Fruit fly (Drosophila melanogaster) whole organism, wandering third instar larva: Measurements from ENCODE around the gene Ir94d.

Source experiments
- Abd-B ChIP-seq: fragments of >200 bp; optimal IDR thresholded peaks from 2 replicates; lab custom pipeline; 2017; ENCODE audit warnings: missing biosample characterization, missing genetic modification characterization
- CG32264 ChIP-seq: fragments of 200-800 bp; sonication (Bioruptor generic); optimal IDR thresholded peaks from 2 replicates; lab custom pipeline; 2016; ENCODE audit warnings: missing biosample characterization, missing genetic modification characterization
- CG9705 ChIP-seq: fragments of 200-800 bp; sonication (Bioruptor generic); optimal IDR thresholded peaks from 2 replicates; lab custom pipeline; 2018; ENCODE audit warnings: missing biosample characterization, mild to moderate bottlenecking, missing genetic modification characterization
- CrebA ChIP-seq: fragments of 200-800 bp; sonication (Bioruptor generic); optimal IDR thresholded peaks from 2 replicates; lab custom pipeline; 2016; ENCODE audit warnings: missing biosample characterization, mild to moderate bottlenecking, missing genetic modification characterization, borderline replicate concordance
- Dfd ChIP-seq: fragments of >200 bp; optimal IDR thresholded peaks from 2 replicates; lab custom pipeline; 2017; ENCODE audit warnings: missing biosample characterization, missing genetic modification characterization
- Dif ChIP-seq: fragments of 200-275, 200-300 bp; sonication (Bioruptor generic); optimal IDR thresholded peaks from 2 replicates; lab custom pipeline; 2018; ENCODE audit warnings: missing biosample characterization, missing genetic modification characterization; ENCODE audit not compliant: partially characterized antibody
- GATAd ChIP-seq: sonication (Bioruptor generic); optimal IDR thresholded peaks from 2 replicates; lab custom pipeline; 2016; ENCODE audit warnings: missing biosample characterization, missing genetic modification characterization
- HLH106 ChIP-seq: fragments of 200-800 bp; optimal IDR thresholded peaks from 3 replicates; lab custom pipeline; 2019; ENCODE audit warnings: missing biosample characterization, mild to moderate bottlenecking, missing genetic modification characterization, moderate library complexity
- Hnf4 ChIP-seq: fragments of 200-800 bp; sonication (Bioruptor generic); optimal IDR thresholded peaks from 2 replicates; lab custom pipeline; 2016; ENCODE audit warnings: missing biosample characterization, mild to moderate bottlenecking, missing genetic modification characterization
- Hr78 ChIP-seq: fragments of >200 bp; optimal IDR thresholded peaks from 2 replicates; lab custom pipeline; 2017; ENCODE audit warnings: missing biosample characterization, missing genetic modification characterization
- Hr83 ChIP-seq: fragments of 200-300 bp; sonication (Bioruptor generic); optimal IDR thresholded peaks from 2 replicates; lab custom pipeline; 2016; ENCODE audit warnings: missing biosample characterization, mild to moderate bottlenecking, missing genetic modification characterization, moderate library complexity; ENCODE audit not compliant: poor library complexity, severe bottlenecking
- Jra ChIP-seq: sonication (Bioruptor generic); optimal IDR thresholded peaks from 2 replicates; lab custom pipeline; 2016; ENCODE audit warnings: missing biosample characterization, missing genetic modification characterization
- Mio ChIP-seq: sonication (Bioruptor generic); optimal IDR thresholded peaks from 2 replicates; lab custom pipeline; 2016; ENCODE audit warnings: missing biosample characterization, missing genetic modification characterization
- Myc ChIP-seq: fragments of >200 bp; optimal IDR thresholded peaks from 2 replicates; lab custom pipeline; 2017
- N ChIP-seq: fragments of >200 bp; optimal IDR thresholded peaks from 2 replicates; lab custom pipeline; 2018; ENCODE audit warnings: missing biosample characterization, missing external identifiers, missing genetic modification characterization
- OdsH ChIP-seq: fragments of 200-800 bp; sonication (Bioruptor generic); optimal IDR thresholded peaks from 2 replicates; lab custom pipeline; 2016; ENCODE audit warnings: missing biosample characterization, mild to moderate bottlenecking, missing genetic modification characterization
- Rel ChIP-seq, 2 experiments: fragments of 200-800 bp; sonication (Bioruptor generic) in 1 of 2; optimal IDR thresholded peaks; 2 replicates in 1 of 2; 3 replicates in 1 of 2; lab custom pipeline; 2016 to 2019; ENCODE audit warnings: mild to moderate bottlenecking in 2 of 2, missing biosample characterization in 2 of 2, missing genetic modification characterization in 2 of 2, moderate library complexity in 1 of 2
- Sp1 ChIP-seq: fragments of 200-800 bp; sonication (Bioruptor generic); optimal IDR thresholded peaks from 3 replicates; lab custom pipeline; 2019; ENCODE audit warnings: missing biosample characterization, mild to moderate bottlenecking, missing genetic modification characterization, moderate library complexity
- Vsx2 ChIP-seq: fragments of 200-300, 225-300 bp; sonication (Bioruptor generic); optimal IDR thresholded peaks from 2 replicates; lab custom pipeline; 2018; ENCODE audit warnings: missing biosample characterization, missing genetic modification characterization; ENCODE audit not compliant: partially characterized antibody
- br ChIP-seq: fragments of 200-800 bp; sonication (Bioruptor generic); optimal IDR thresholded peaks from 2 replicates; lab custom pipeline; 2016; ENCODE audit warnings: missing biosample characterization, missing genetic modification characterization
- brk ChIP-seq: fragments of 200-800 bp; sonication (Bioruptor generic); optimal IDR thresholded peaks from 2 replicates; lab custom pipeline; 2016; ENCODE audit warnings: missing biosample characterization, mild to moderate bottlenecking, missing genetic modification characterization
- dl ChIP-seq, 2 experiments: fragments of 175-275, 200-275 bp in 1 of 2; fragments of 200-275 bp in 1 of 2; sonication (Bioruptor generic); optimal IDR thresholded peaks; lab custom pipeline; 2018; ENCODE audit warnings: mild to moderate bottlenecking in 2 of 2, missing biosample characterization in 2 of 2, missing genetic modification characterization in 2 of 2, moderate library complexity in 2 of 2; ENCODE audit not compliant: partially characterized antibody in 2 of 2, insufficient read depth in 1 of 2
- dmrt93B ChIP-seq: fragments of 200-800 bp; sonication (Bioruptor generic); optimal IDR thresholded peaks from 2 replicates; lab custom pipeline; 2018; ENCODE audit warnings: missing biosample characterization, mild to moderate bottlenecking, missing genetic modification characterization
- dsf ChIP-seq: sonication (Bioruptor generic); optimal IDR thresholded peaks from 2 replicates; lab custom pipeline; 2016; ENCODE audit warnings: missing biosample characterization, missing genetic modification characterization, borderline replicate concordance
- ey ChIP-seq: fragments of 200-800 bp; sonication (Bioruptor generic); optimal IDR thresholded peaks from 2 replicates; lab custom pipeline; 2016; ENCODE audit warnings: missing biosample characterization, missing genetic modification characterization
- foxo ChIP-seq, 2 experiments: fragments of 200-800 bp; sonication (Bioruptor generic); optimal IDR thresholded peaks; 2 replicates in 1 of 2; 3 replicates in 1 of 2; lab custom pipeline; 2016 to 2017; ENCODE audit warnings: missing biosample characterization in 2 of 2, missing genetic modification characterization in 2 of 2
- fru ChIP-seq: fragments of 200-800 bp; sonication (Bioruptor generic); optimal IDR thresholded peaks from 3 replicates; lab custom pipeline; 2016; ENCODE audit warnings: missing biosample characterization, mild to moderate bottlenecking, missing genetic modification characterization
- h ChIP-seq: fragments of 200-800 bp; sonication (Bioruptor generic); optimal IDR thresholded peaks from 3 replicates; lab custom pipeline; 2016; ENCODE audit warnings: missing biosample characterization, mild to moderate bottlenecking, missing genetic modification characterization
- jim ChIP-seq: fragments of 175-275, 200-325 bp; sonication (Bioruptor generic); optimal IDR thresholded peaks from 2 replicates; lab custom pipeline; 2016; ENCODE audit warnings: missing biosample characterization, mild to moderate bottlenecking, missing genetic modification characterization
- lola ChIP-seq: fragments of >200 bp; optimal IDR thresholded peaks from 2 replicates; lab custom pipeline; 2017; ENCODE audit warnings: missing biosample characterization, missing genetic modification characterization
- pan ChIP-seq: fragments of >200 bp; optimal IDR thresholded peaks from 2 replicates; lab custom pipeline; 2017
- psq ChIP-seq: fragments of 200-800 bp; sonication (Bioruptor generic); optimal IDR thresholded peaks from 3 replicates; lab custom pipeline; 2017; ENCODE audit warnings: missing biosample characterization, mild to moderate bottlenecking, missing genetic modification characterization, moderate library complexity
- rgr ChIP-seq: fragments of 200-800 bp; sonication (Bioruptor generic); optimal IDR thresholded peaks from 3 replicates; lab custom pipeline; 2016; ENCODE audit warnings: missing biosample characterization, mild to moderate bottlenecking, missing genetic modification characterization
- sage ChIP-seq: fragments of 200-800 bp; sonication (Bioruptor generic); optimal IDR thresholded peaks from 2 replicates; lab custom pipeline; 2016; ENCODE audit warnings: missing biosample characterization, mild to moderate bottlenecking, missing genetic modification characterization
- sv ChIP-seq: fragments of 200-800 bp; sonication (Bioruptor generic); optimal IDR thresholded peaks from 3 replicates; lab custom pipeline; 2016; ENCODE audit warnings: missing biosample characterization, missing genetic modification characterization
- tai ChIP-seq: sonication (Bioruptor generic); optimal IDR thresholded peaks from 2 replicates; lab custom pipeline; 2016; ENCODE audit warnings: missing biosample characterization, missing genetic modification characterization
- usp ChIP-seq: fragments of >200 bp; optimal IDR thresholded peaks from 2 replicates; lab custom pipeline; 2017; ENCODE audit warnings: missing biosample characterization, missing genetic modification characterization
- woc ChIP-seq: sonication (Bioruptor generic); optimal IDR thresholded peaks from 2 replicates; lab custom pipeline; 2016; ENCODE audit warnings: missing biosample characterization, mild to moderate bottlenecking, missing genetic modification characterization

The Ir94d gene

dm6 chr3R:23360356-23360755 is 42.3 kb upstream of the Ir94d start:
- TF ChIP-seq CG32264 (GFP tag; lab: Kevin White, UChicago) (no peak), Hr83 (GFP tag; lab: Kevin White, UChicago) (no peak), GATAd (no peak), sage (GFP tag; lab: Kevin White, UChicago) (no peak), Jra (GFP tag; lab: Kevin White, UChicago) (no peak), CrebA (GFP tag; lab: Kevin White, UChicago) (no peak), tai (no peak), CG9705 (GFP tag; lab: Kevin White, UChicago) (no peak), dl (GFP tag; optimal IDR thresholded peaks at IDR 0.05; lab: Kevin White, UChicago; ENCODE audit: insufficient read depth in 1 of 2, partially characterized antibody in 2 of 2) (no peak), rgr (no peak), Vsx2 (GFP tag; lab: Kevin White, UChicago) (no peak), fru (GFP tag; lab: Kevin White, UChicago) (no peak), foxo (GFP tag; optimal IDR thresholded peaks at IDR 0.05; lab: Kevin White, UChicago) (no peak), dsf (GFP tag; lab: Kevin White, UChicago) (no peak), Sp1 (GFP tag; lab: Kevin White, UChicago) (no peak), Dif (GFP tag; lab: Kevin White, UChicago) (no peak), usp (GFP tag; lab: Kevin White, UChicago) (no peak)

DNA sequence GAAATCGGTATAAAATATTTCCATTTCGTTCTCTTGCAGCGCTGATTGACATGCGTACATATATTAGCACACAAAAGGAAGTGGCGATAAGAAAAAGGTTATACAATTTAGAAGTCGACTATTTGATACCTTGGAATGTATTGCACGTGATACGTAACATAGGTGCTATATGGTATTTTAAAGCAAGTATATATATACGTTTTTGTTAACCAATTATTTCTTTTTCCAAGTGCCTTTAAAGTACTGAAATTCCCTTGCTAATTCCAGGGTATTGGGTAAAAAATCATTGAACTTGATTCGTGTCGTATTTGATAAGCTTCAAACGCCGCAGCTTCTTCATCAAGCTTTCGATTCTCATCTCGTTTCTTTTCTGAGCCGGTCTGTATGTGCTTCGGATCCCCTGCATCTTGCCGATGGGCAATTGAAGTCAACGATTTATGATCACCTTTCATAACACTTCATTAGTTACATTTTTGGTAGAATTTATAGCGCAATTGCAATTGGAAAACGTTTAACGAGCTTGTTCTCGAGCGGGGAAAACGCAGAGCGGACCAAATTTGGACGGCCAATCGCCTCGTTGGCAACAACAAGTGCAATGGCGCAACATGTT is 39.0 kb upstream of the Ir94d start, which contains the start of gene CG4408:
TSS of gene CG4408 (minus strand) at position 60 of the 610 bp plus-strand sequence.
- TF ChIP-seq dsf (GFP tag; lab: Kevin White, UChicago) (peak; percentile 55), ey (GFP tag; lab: Kevin White, UChicago) (peak; percentile 95), Vsx2 (GFP tag; lab: Kevin White, UChicago) (no peak), Dfd (GFP tag; lab: Kevin White, UChicago) (no peak), CrebA (GFP tag; lab: Kevin White, UChicago) (no peak), brk (GFP tag; lab: Kevin White, UChicago) (peak; percentile 84), lola (GFP tag; lab: Kevin White, UChicago) (no peak), psq (GFP tag; lab: Kevin White, UChicago) (peak; percentile 86), OdsH (GFP tag; lab: Kevin White, UChicago) (peak; percentile 93), Myc (lab: Kevin White, UChicago) (no peak), br (GFP tag; lab: Kevin White, UChicago) (peak; percentile 93), tai (no peak), h (GFP tag; lab: Kevin White, UChicago) (peak; percentile 52), CG32264 (GFP tag; lab: Kevin White, UChicago) (no peak), pan (lab: Kevin White, UChicago) (peak; percentile 72), GATAd (peak; percentile 52), Dif (GFP tag; lab: Kevin White, UChicago) (no peak), jim (GFP tag; lab: Kevin White, UChicago) (no peak), HLH106 (peak; percentile 93), Sp1 (GFP tag; lab: Kevin White, UChicago) (peak; percentile 90), Hr78 (no peak), fru (GFP tag; lab: Kevin White, UChicago) (peak; percentile 91), dl (GFP tag; optimal IDR thresholded peaks at IDR 0.05; lab: Kevin White, UChicago; ENCODE audit: insufficient read depth in 1 of 2, partially characterized antibody in 2 of 2) (no peak), Mio (GFP tag; lab: Kevin White, UChicago) (peak; percentile 1), Rel (GFP tag; optimal IDR thresholded peaks at IDR 0.05; lab: Kevin White, UChicago) (no peak), Rel (tag; optimal IDR thresholded peaks at IDR 0.05; lab: Kevin White, UChicago) (peak; percentile 68), CG9705 (GFP tag; lab: Kevin White, UChicago) (peak; percentile 90), Abd-B (GFP tag; lab: Kevin White, UChicago) (no peak), Hr83 (GFP tag; lab: Kevin White, UChicago) (no peak), rgr (peak; percentile 90), Hnf4 (GFP tag; lab: Kevin White, UChicago) (peak; percentile 94), dmrt93B (GFP tag; lab: Kevin White, UChicago) (peak; percentile 80), foxo (GFP tag; optimal IDR thresholded peaks at IDR 0.05; lab: Kevin White, UChicago) (peak in 1 of 2 experiments; percentile 93), usp (GFP tag; lab: Kevin White, UChicago) (no peak), Jra (GFP tag; lab: Kevin White, UChicago) (peak; percentile 83), sage (GFP tag; lab: Kevin White, UChicago) (peak; percentile 75), woc (GFP tag; lab: Kevin White, UChicago) (peak; percentile 86), sv (GFP tag; lab: Kevin White, UChicago) (peak; percentile 14), N (GFP tag; lab: Kevin White, UChicago) (no peak)
